Worm (Caenorhabditis elegans) whole organism, young adult: ENCODE results near the gene Y50D4C.3.

Source experiments
- ZK185.1 ChIP-seq: sonication (generic microtip); optimal IDR thresholded peaks from 2 replicates; lab custom pipeline; 2016; ENCODE audit warnings: mild to moderate bottlenecking, missing genetic modification characterization, missing compliant biosample characterization; ENCODE audit not compliant: poor library complexity, severe bottlenecking
- ceh-91 ChIP-seq: fragments of 200-800 bp; sonication (Bioruptor generic); IDR thresholded peaks from 2 replicates; pipeline ENCODE4 v1.3.6; 2022; ENCODE audit warnings: missing genetic modification reagents, missing genetic modification characterization, missing compliant biosample characterization
- fkh-3 ChIP-seq: sonication (generic microtip); optimal IDR thresholded peaks from 2 replicates; lab custom pipeline; 2016; ENCODE audit warnings: mild to moderate bottlenecking, missing genetic modification characterization, missing compliant biosample characterization
- hmg-20 ChIP-seq: fragments of 200-800 bp; sonication (Bioruptor generic); IDR thresholded peaks from 2 replicates; pipeline ENCODE4 v1.3.6; 2022; ENCODE audit warnings: missing genetic modification reagents, missing genetic modification characterization, missing compliant biosample characterization
- nhr-90 ChIP-seq: sonication (generic microtip); optimal IDR thresholded peaks from 2 replicates; lab custom pipeline; 2016; ENCODE audit warnings: missing genotype, mild to moderate bottlenecking, missing genetic modification characterization, missing compliant biosample characterization
- rpc-1 ChIP-seq, 2 experiments: fragments of 150-350 bp in 1 of 2; sonication (generic microtip) in 1 of 2; optimal IDR thresholded peaks; 2 replicates each; lab custom pipeline; 2014 to 2018; ENCODE audit warnings: missing biosample characterization in 1 of 2, missing genetic modification characterization in 1 of 2, missing genetic modification reagents in 1 of 2, missing genotype in 1 of 2
- unc-62 ChIP-seq: fragments of 150-350 bp; optimal IDR thresholded peaks from 2 replicates; lab custom pipeline; 2014; ENCODE audit warnings: missing biosample characterization, missing genetic modification reagents, missing genetic modification characterization

DNA sequence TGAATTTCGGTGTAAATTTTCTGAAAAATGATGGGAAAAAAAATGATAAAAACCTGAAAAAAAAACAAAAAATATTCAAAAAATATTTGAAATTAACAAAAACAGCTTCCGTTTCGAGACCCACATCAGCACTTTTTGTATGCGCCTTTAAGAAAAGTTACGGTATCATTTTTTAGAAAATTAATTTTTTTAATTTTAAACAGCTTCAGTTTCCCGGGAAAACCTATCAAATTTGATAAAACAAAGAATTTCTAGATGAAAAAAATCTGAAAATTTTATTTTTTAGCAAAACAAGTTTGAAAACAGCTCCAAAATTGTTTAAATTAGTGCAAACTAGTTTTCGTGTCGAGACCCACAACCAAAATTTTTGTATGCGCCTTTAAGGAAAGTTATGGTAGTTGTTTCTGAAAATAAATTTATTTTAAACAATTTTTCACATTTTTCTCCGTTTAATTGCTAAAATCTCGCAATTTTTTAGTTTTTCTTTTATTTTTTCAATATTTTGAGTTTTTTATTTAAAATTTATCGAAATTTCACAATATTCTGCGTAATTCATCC, 24.0 kb upstream of the Y50D4C.3 start:
- TF ChIP-seq rpc-1 (optimal IDR thresholded peaks at IDR 0.05; lab: Kevin White, UChicago) (no peak), rpc-1 (tag; optimal IDR thresholded peaks at IDR 0.05; lab: Kevin White, UChicago) (no peak), ceh-91 (GFP tag; lab: Robert Waterston, UW) (peak; percentile 45), hmg-20 (GFP tag; lab: Robert Waterston, UW) (no peak), unc-62 (GFP tag; lab: Kevin White, UChicago) (no peak), ZK185.1 (no peak), nhr-90 (tag; lab: Kevin White, UChicago) (no peak), fkh-3 (tag; lab: Kevin White, UChicago) (no peak)
